Worm (Caenorhabditis elegans) whole organism, late embryonic: ENCODE measurements around the gene sdz-36.

Experiments used
- K02D7.2 ChIP-seq: sonication (generic microtip); optimal IDR thresholded peaks from 2 replicates; lab custom pipeline; 2017; ENCODE audit warnings: mild to moderate bottlenecking, missing genetic modification characterization, missing compliant biosample characterization
- T23F11.4 ChIP-seq: fragments of 200-800 bp; sonication (Bioruptor generic); optimal IDR thresholded peaks from 2 replicates; lab custom pipeline; 2018; ENCODE audit warnings: mild to moderate bottlenecking, missing genetic modification characterization, missing compliant biosample characterization
- Y22D7AL.16 ChIP-seq: sonication (generic microtip); optimal IDR thresholded peaks from 2 replicates; lab custom pipeline; 2016; ENCODE audit warnings: missing genetic modification characterization, missing compliant biosample characterization
- ama-1 ChIP-seq: fragments of 150-350 bp; optimal IDR thresholded peaks from 2 replicates; lab custom pipeline; 2014
- ceh-14 ChIP-seq: sonication (generic microtip); optimal IDR thresholded peaks from 2 replicates; lab custom pipeline; 2016; ENCODE audit warnings: missing genotype, missing genetic modification characterization, missing compliant biosample characterization
- ceh-30 ChIP-seq: fragments of 150-350 bp; optimal IDR thresholded peaks from 2 replicates; lab custom pipeline; 2014; ENCODE audit warnings: missing biosample characterization, missing genetic modification characterization
- ceh-31 ChIP-seq: sonication (generic microtip); optimal IDR thresholded peaks from 2 replicates; lab custom pipeline; 2016; ENCODE audit warnings: missing genetic modification characterization, missing compliant biosample characterization
- ceh-34 ChIP-seq: sonication (generic microtip); optimal IDR thresholded peaks from 2 replicates; lab custom pipeline; 2016; ENCODE audit warnings: mild to moderate bottlenecking, missing genetic modification characterization, missing compliant biosample characterization
- ceh-45 ChIP-seq: fragments of 200-800 bp; sonication (Bioruptor generic); IDR thresholded peaks from 2 replicates; pipeline ENCODE4 v1.3.6; 2022; ENCODE audit warnings: missing genetic modification reagents, missing genetic modification characterization, missing compliant biosample characterization
- ceh-48 ChIP-seq: sonication (generic microtip); optimal IDR thresholded peaks from 2 replicates; lab custom pipeline; 2016; ENCODE audit warnings: missing genetic modification characterization, inconsistent platforms, missing compliant biosample characterization
- ceh-6 ChIP-seq: fragments of 200-800 bp; sonication (Bioruptor generic); optimal IDR thresholded peaks from 2 replicates; lab custom pipeline; 2018; ENCODE audit warnings: mild to moderate bottlenecking, missing genetic modification characterization, missing compliant biosample characterization
- elt-2 ChIP-seq: sonication (generic microtip); optimal IDR thresholded peaks from 2 replicates; lab custom pipeline; 2016; ENCODE audit warnings: missing genetic modification reagents, missing genetic modification characterization, missing compliant biosample characterization
- ets-4 ChIP-seq: sonication (generic microtip); optimal IDR thresholded peaks from 2 replicates; lab custom pipeline; 2016; ENCODE audit warnings: missing genetic modification characterization, missing compliant biosample characterization
- eyg-1 ChIP-seq: sonication (generic microtip); optimal IDR thresholded peaks from 2 replicates; lab custom pipeline; 2016; ENCODE audit warnings: missing genotype, missing genetic modification characterization, missing compliant biosample characterization
- fax-1 ChIP-seq: sonication (generic microtip); optimal IDR thresholded peaks from 2 replicates; lab custom pipeline; 2016; ENCODE audit warnings: missing genotype, missing genetic modification characterization, missing compliant biosample characterization
- fkh-10 ChIP-seq: fragments of 150-350 bp; optimal IDR thresholded peaks from 2 replicates; lab custom pipeline; 2014; ENCODE audit warnings: missing biosample characterization, missing genetic modification reagents, missing genetic modification characterization
- fkh-6 ChIP-seq: sonication (generic microtip); optimal IDR thresholded peaks from 2 replicates; lab custom pipeline; 2016; ENCODE audit warnings: missing genetic modification characterization, missing compliant biosample characterization
- gmeb-2 ChIP-seq: sonication (generic microtip); optimal IDR thresholded peaks from 2 replicates; lab custom pipeline; 2016; ENCODE audit warnings: missing genetic modification characterization, inconsistent platforms, missing compliant biosample characterization
- hlh-13 ChIP-seq: fragments of 200-800 bp; sonication (Bioruptor generic); optimal IDR thresholded peaks from 2 replicates; lab custom pipeline; 2018; ENCODE audit warnings: mild to moderate bottlenecking, missing genetic modification characterization, missing compliant biosample characterization
- hlh-30 ChIP-seq: sonication (generic microtip); optimal IDR thresholded peaks from 2 replicates; lab custom pipeline; 2017; ENCODE audit warnings: antibody characterized with exemption, missing genetic modification characterization, missing compliant biosample characterization; ENCODE audit not compliant: insufficient read depth
- hlh-6 ChIP-seq: sonication (generic microtip); optimal IDR thresholded peaks from 2 replicates; lab custom pipeline; 2016; ENCODE audit warnings: missing genotype, missing genetic modification characterization, missing compliant biosample characterization
- hlh-8 ChIP-seq: sonication (generic microtip); optimal IDR thresholded peaks from 2 replicates; lab custom pipeline; 2016; ENCODE audit warnings: missing genotype, missing genetic modification characterization, missing compliant biosample characterization
- lim-6 ChIP-seq: sonication (generic microtip); optimal IDR thresholded peaks from 2 replicates; lab custom pipeline; 2016; ENCODE audit warnings: missing genetic modification characterization, missing compliant biosample characterization
- lin-11 ChIP-seq: fragments of 200-800 bp; sonication (Bioruptor generic); optimal IDR thresholded peaks from 2 replicates; lab custom pipeline; 2018; ENCODE audit warnings: mild to moderate bottlenecking, missing genetic modification characterization, missing compliant biosample characterization
- madf-2 ChIP-seq: sonication (generic microtip); optimal IDR thresholded peaks from 2 replicates; lab custom pipeline; 2017; ENCODE audit warnings: missing genetic modification characterization, missing compliant biosample characterization
- nfya-1 ChIP-seq: sonication (generic microtip); optimal IDR thresholded peaks from 2 replicates; lab custom pipeline; 2017; ENCODE audit warnings: missing genetic modification characterization, mild to moderate bottlenecking, missing compliant biosample characterization, antibody characterized with exemption, moderate library complexity
- nhr-232 ChIP-seq: sonication (generic microtip); optimal IDR thresholded peaks from 2 replicates; lab custom pipeline; 2016; ENCODE audit warnings: missing genetic modification characterization, missing compliant biosample characterization
- npax-4 ChIP-seq: sonication (generic microtip); optimal IDR thresholded peaks from 2 replicates; lab custom pipeline; 2016; ENCODE audit warnings: missing genetic modification characterization, missing compliant biosample characterization
- pat-9 ChIP-seq: fragments of 200-800 bp; sonication (Bioruptor generic); optimal IDR thresholded peaks from 2 replicates; lab custom pipeline; 2018; ENCODE audit warnings: mild to moderate bottlenecking, missing genetic modification characterization, moderate library complexity, missing compliant biosample characterization
- pha-4 ChIP-seq: fragments of 150-350 bp; optimal IDR thresholded peaks from 2 replicates; lab custom pipeline; 2018; ENCODE audit warnings: missing biosample characterization, missing genetic modification reagents, missing genetic modification characterization
- pqm-1 ChIP-seq: sonication (generic microtip); optimal IDR thresholded peaks from 2 replicates; lab custom pipeline; 2016; ENCODE audit warnings: missing genetic modification characterization, missing compliant biosample characterization
- sdc-2 ChIP-seq: sonication (generic microtip); optimal IDR thresholded peaks from 2 replicates; lab custom pipeline; 2016; ENCODE audit warnings: missing genotype, missing genetic modification characterization, missing compliant biosample characterization
- sox-2 ChIP-seq: fragments of 200-800 bp; sonication (Bioruptor generic); IDR thresholded peaks from 2 replicates; pipeline ENCODE4 v1.3.6; 2022; ENCODE audit warnings: missing genetic modification reagents, missing genetic modification characterization, missing compliant biosample characterization
- sox-4 ChIP-seq: sonication (generic microtip); optimal IDR thresholded peaks from 2 replicates; lab custom pipeline; 2017; ENCODE audit warnings: mild to moderate bottlenecking, missing genetic modification characterization, inconsistent platforms, missing compliant biosample characterization
- syd-9 ChIP-seq: sonication (generic microtip); optimal IDR thresholded peaks from 2 replicates; lab custom pipeline; 2016; ENCODE audit warnings: mild to moderate bottlenecking, missing genetic modification characterization, moderate library complexity, missing compliant biosample characterization
- tbx-7 ChIP-seq: sonication (generic microtip); optimal IDR thresholded peaks from 2 replicates; lab custom pipeline; 2016; ENCODE audit warnings: missing genotype, missing genetic modification characterization, missing compliant biosample characterization
- ttx-3 ChIP-seq: sonication (generic microtip); optimal IDR thresholded peaks from 2 replicates; lab custom pipeline; 2016; ENCODE audit warnings: missing genetic modification reagents, missing genetic modification characterization, missing compliant biosample characterization
- unc-3 ChIP-seq, 2 experiments: fragments of 200-800 bp in 1 of 2; sonication (Bioruptor generic) in 1 of 2; sonication (generic microtip) in 1 of 2; conservative IDR thresholded peaks in 1 of 2; optimal IDR thresholded peaks in 1 of 2; 2 replicates each; pipeline versions ENCODE4 v1.3.6 to Lab custom; 2016 to 2022; ENCODE audit warnings: missing compliant biosample characterization in 2 of 2, missing genetic modification characterization in 2 of 2, missing genetic modification reagents in 1 of 2

sdz-36 gene

DNA sequence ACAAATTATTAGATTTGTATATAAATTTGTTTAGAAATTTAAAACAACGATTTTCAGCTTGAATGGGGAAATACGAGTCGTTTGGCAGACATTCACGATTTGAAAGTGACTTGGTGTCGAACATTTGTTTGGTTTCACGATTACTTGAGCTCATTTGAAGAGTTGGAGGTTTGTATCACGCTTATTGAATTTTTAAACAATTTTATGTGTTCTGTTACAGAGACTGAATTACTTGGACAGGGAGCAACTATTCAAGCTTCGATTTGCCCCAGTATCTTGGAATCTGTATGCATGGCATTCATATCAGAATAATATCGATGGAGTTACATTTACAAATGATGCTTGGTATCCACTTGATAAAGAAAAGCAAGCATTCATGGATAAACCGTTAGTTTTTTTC lies 36.5 kb downstream of the sdz-36 start:
- TF ChIP-seq unc-3 (GFP tag; conservative IDR thresholded peaks at IDR 0.05; lab: Robert Waterston, UW): no peak
- TF ChIP-seq unc-3 (tag; optimal IDR thresholded peaks at IDR 0.05; lab: Kevin White, UChicago): no peak
- TF ChIP-seq ceh-45: no peak
- TF ChIP-seq ceh-48 (tag; lab: Kevin White, UChicago): no peak
- no peak for TF ChIP-seq ceh-34 (tag; lab: Kevin White, UChicago)
- no peak for TF ChIP-seq lin-11 (tag; lab: Kevin White, UChicago)
- TF ChIP-seq fax-1 (tag; lab: Kevin White, UChicago): no peak
- no peak for TF ChIP-seq sdc-2
- no peak for TF ChIP-seq syd-9 (tag; lab: Kevin White, UChicago)
- TF ChIP-seq eyg-1 (tag; lab: Kevin White, UChicago): no peak
- TF ChIP-seq ceh-14: no peak
- no peak for TF ChIP-seq fkh-6
- TF ChIP-seq pqm-1 (tag; lab: Kevin White, UChicago): no peak
- TF ChIP-seq ceh-31 (tag; lab: Kevin White, UChicago): no peak
- no peak for TF ChIP-seq lim-6
- TF ChIP-seq ttx-3 (tag; lab: Kevin White, UChicago): no peak
- no peak for TF ChIP-seq nfya-1 (tag; lab: Kevin White, UChicago)

DNA sequence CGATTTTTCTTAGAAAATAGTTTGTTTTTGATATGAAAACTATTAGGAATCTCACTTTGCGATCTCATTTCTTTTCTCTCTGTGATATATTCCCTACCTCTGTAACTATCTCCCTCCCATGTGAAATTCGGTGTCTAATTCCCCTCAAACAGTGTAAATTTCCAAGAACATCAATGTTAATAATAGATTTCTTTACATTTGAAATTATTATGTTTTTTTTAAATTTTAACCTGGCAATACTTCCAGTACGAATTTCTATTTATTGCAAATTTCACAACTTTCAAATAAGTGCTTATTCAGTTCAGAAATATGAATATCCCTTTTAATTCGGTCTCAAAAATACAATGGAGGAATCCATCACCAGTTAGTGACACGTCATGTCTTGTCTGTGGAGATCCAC lies 37.6 kb downstream of the sdz-36 start, which contains the start of gene nhr-100:
nhr-100 (plus strand) TSS at position 301 of the 400 bp plus-strand sequence.
- TF ChIP-seq sdc-2 (no peak), tbx-7 (tag; lab: Kevin White, UChicago) (no peak), nfya-1 (tag; lab: Kevin White, UChicago) (no peak), ceh-31 (tag; lab: Kevin White, UChicago) (no peak), hlh-8 (tag; lab: Kevin White, UChicago) (no peak), syd-9 (tag; lab: Kevin White, UChicago) (no peak), nhr-232 (tag; lab: Kevin White, UChicago) (no peak), K02D7.2 (tag; lab: Kevin White, UChicago) (no peak)

DNA sequence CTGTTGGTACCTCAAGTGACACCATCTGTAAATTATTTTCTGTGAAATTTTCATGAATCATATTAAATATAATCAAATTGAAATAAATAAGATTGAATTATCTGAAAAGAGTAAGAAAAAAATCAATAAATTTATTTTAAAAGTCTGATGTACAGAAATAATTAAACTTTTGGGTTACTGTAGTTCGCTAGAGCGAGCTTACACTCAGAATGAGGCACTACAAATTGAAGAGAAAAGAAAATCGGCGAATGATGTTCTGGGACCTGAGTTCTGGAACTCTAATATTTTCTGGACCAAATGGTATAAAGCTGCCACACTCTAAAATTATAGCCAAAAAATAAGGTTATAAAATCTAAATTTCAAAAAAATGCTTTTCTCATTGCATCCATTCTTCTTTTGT lies 43.2 kb downstream of the sdz-36 start:
- TF ChIP-seq ceh-30 (no peak), fkh-10 (no peak), madf-2 (no peak), pat-9 (tag; lab: Kevin White, UChicago) (no peak), ama-1 (lab: Kevin White, UChicago) (no peak), ceh-6 (GFP tag; lab: Kevin White, UChicago) (no peak), sox-2 (GFP tag; lab: Robert Waterston, UW) (no peak), pha-4 (tag; lab: Kevin White, UChicago) (no peak)

DNA sequence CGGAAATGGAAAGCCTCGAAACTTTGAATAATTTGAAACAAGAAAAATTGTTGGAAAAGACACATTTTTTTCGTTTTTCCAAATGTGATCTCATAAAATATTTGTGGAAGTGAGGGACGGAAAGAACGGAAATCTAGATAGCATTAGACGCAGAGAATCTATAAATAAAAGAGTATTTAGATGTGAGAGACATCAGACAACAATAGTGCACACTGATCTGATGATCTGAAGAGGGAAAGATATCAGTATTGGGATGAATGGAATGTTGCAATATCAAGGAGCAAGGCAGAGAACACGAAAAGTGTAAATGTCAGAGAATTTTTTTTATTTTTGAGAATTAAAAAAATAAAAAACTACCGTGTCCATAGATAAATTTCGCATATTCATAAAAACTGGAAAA lies 44.1 kb downstream of the sdz-36 start:
- TF ChIP-seq sox-2 (GFP tag; lab: Robert Waterston, UW) (no peak), hlh-30 (tag; lab: Kevin White, UChicago) (no peak), hlh-6 (tag; lab: Kevin White, UChicago) (no peak), sox-4 (tag; lab: Kevin White, UChicago) (no peak), elt-2 (no peak), ceh-14 (no peak), npax-4 (tag; lab: Kevin White, UChicago) (no peak), ama-1 (lab: Kevin White, UChicago) (no peak), ceh-6 (GFP tag; lab: Kevin White, UChicago) (no peak), eyg-1 (tag; lab: Kevin White, UChicago) (no peak), ets-4 (no peak), gmeb-2 (tag; lab: Kevin White, UChicago) (no peak), Y22D7AL.16 (tag; lab: Kevin White, UChicago) (no peak), T23F11.4 (GFP tag; lab: Kevin White, UChicago) (no peak), fax-1 (tag; lab: Kevin White, UChicago) (no peak), lim-6 (no peak), hlh-13 (GFP tag; lab: Kevin White, UChicago) (no peak)
